Worm (Caenorhabditis elegans) whole organism, L3 larva: ENCODE data around the gene Y75B8A.39.
A peak's percentile ranks its signal among the peaks of the same experiment; 100 is the strongest.

Source experiments
- R02D3.7 ChIP-seq: fragments of 150-350 bp; optimal IDR thresholded peaks from 2 replicates; lab custom pipeline; 2014; ENCODE audit warnings: missing biosample characterization, missing genetic modification characterization
- ZK546.5 ChIP-seq: sonication (generic microtip); optimal IDR thresholded peaks from 2 replicates; lab custom pipeline; 2017; ENCODE audit warnings: missing biosample characterization, missing genetic modification characterization
- aly-2 ChIP-seq: fragments of 150-350 bp; optimal IDR thresholded peaks from 2 replicates; lab custom pipeline; 2014; ENCODE audit warnings: missing biosample characterization, missing genetic modification characterization
- ama-1 ChIP-seq: fragments of 150-350 bp; optimal IDR thresholded peaks from 2 replicates; lab custom pipeline; 2018
- ceh-16 ChIP-seq: sonication (generic microtip); optimal IDR thresholded peaks from 2 replicates; lab custom pipeline; 2017; ENCODE audit warnings: missing biosample characterization, missing genetic modification characterization
- ceh-28 ChIP-seq: fragments of 150-350 bp; optimal IDR thresholded peaks from 2 replicates; lab custom pipeline; 2014; ENCODE audit warnings: missing biosample characterization, missing genetic modification reagents, missing genetic modification characterization
- ceh-82 ChIP-seq: fragments of 150-350 bp; optimal IDR thresholded peaks from 2 replicates; lab custom pipeline; 2014; ENCODE audit warnings: missing biosample characterization, missing genetic modification characterization
- daf-12 ChIP-seq: fragments of 150-350 bp; optimal IDR thresholded peaks from 2 replicates; lab custom pipeline; 2014; ENCODE audit warnings: missing biosample characterization, missing genetic modification reagents, missing genetic modification characterization
- egl-27 ChIP-seq: sonication (generic microtip); optimal IDR thresholded peaks from 4 replicates; lab custom pipeline; 2017; ENCODE audit warnings: missing biosample characterization, missing genetic modification reagents, missing genetic modification characterization
- egl-5 ChIP-seq: fragments of 150-350 bp; optimal IDR thresholded peaks from 2 replicates; lab custom pipeline; 2017; ENCODE audit warnings: missing biosample characterization, missing genetic modification reagents, missing genetic modification characterization, inconsistent platforms
- elt-1 ChIP-seq: fragments of 150-350 bp; optimal IDR thresholded peaks from 2 replicates; lab custom pipeline; 2014; ENCODE audit warnings: missing biosample characterization, missing genetic modification characterization
- elt-2 ChIP-seq: sonication (generic microtip); optimal IDR thresholded peaks from 2 replicates; lab custom pipeline; 2016; ENCODE audit warnings: missing genetic modification reagents, mild to moderate bottlenecking, missing genetic modification characterization, missing compliant biosample characterization
- elt-3 ChIP-seq, 3 experiments: fragments of 150-350 bp in 1 of 3; sonication (generic microtip) in 2 of 3; optimal IDR thresholded peaks; 2 replicates in 2 of 3; 4 replicates in 1 of 3; lab custom pipeline; 2014 to 2017; ENCODE audit warnings: missing biosample characterization in 3 of 3, missing genetic modification characterization in 3 of 3
- eor-1 ChIP-seq, 2 experiments: fragments of 150-350 bp; optimal IDR thresholded peaks; 2 replicates each; lab custom pipeline; 2014 to 2018; ENCODE audit warnings: missing biosample characterization in 2 of 2, missing genetic modification characterization in 2 of 2
- fkh-10 ChIP-seq: sonication (generic microtip); optimal IDR thresholded peaks from 2 replicates; lab custom pipeline; 2017; ENCODE audit warnings: missing biosample characterization, missing genetic modification reagents, missing genetic modification characterization
- fkh-2 ChIP-seq: fragments of 150-350 bp; optimal IDR thresholded peaks from 2 replicates; lab custom pipeline; 2014; ENCODE audit warnings: missing biosample characterization, missing genetic modification reagents, missing genetic modification characterization
- fos-1 ChIP-seq: fragments of 150-350 bp; optimal IDR thresholded peaks from 2 replicates; lab custom pipeline; 2014; ENCODE audit warnings: missing biosample characterization, missing genetic modification characterization
- hmg-11 ChIP-seq: sonication (generic microtip); optimal IDR thresholded peaks from 2 replicates; lab custom pipeline; 2016; ENCODE audit warnings: missing genetic modification characterization, missing compliant biosample characterization
- jun-1 ChIP-seq: fragments of 150-350 bp; optimal IDR thresholded peaks from 2 replicates; lab custom pipeline; 2014; ENCODE audit warnings: missing biosample characterization, missing genetic modification reagents, missing genetic modification characterization
- lin-15B ChIP-seq: fragments of 150-350 bp; optimal IDR thresholded peaks from 2 replicates; lab custom pipeline; 2014; ENCODE audit warnings: missing biosample characterization, missing genetic modification characterization
- lsy-12 ChIP-seq: sonication (generic microtip); optimal IDR thresholded peaks from 2 replicates; lab custom pipeline; 2016; ENCODE audit warnings: mild to moderate bottlenecking, missing genetic modification characterization, missing compliant biosample characterization
- mdl-1 ChIP-seq: fragments of 150-350 bp; optimal IDR thresholded peaks from 2 replicates; lab custom pipeline; 2014; ENCODE audit warnings: missing biosample characterization, missing genetic modification characterization
- mml-1 ChIP-seq: fragments of 150-350 bp; sonication (generic microtip); optimal IDR thresholded peaks from 3 replicates; lab custom pipeline; 2014; ENCODE audit warnings: missing biosample characterization, missing genetic modification characterization
- nfya-1 ChIP-seq: sonication (generic microtip); optimal IDR thresholded peaks from 2 replicates; lab custom pipeline; 2017; ENCODE audit warnings: missing genetic modification characterization, mild to moderate bottlenecking, missing compliant biosample characterization, antibody characterized with exemption, moderate library complexity; ENCODE audit not compliant: insufficient read depth
- nhr-11 ChIP-seq: fragments of 150-350 bp; optimal IDR thresholded peaks from 2 replicates; lab custom pipeline; 2014; ENCODE audit warnings: missing biosample characterization, missing genetic modification characterization
- nhr-12 ChIP-seq: fragments of 150-350 bp; optimal IDR thresholded peaks from 2 replicates; lab custom pipeline; 2014; ENCODE audit warnings: missing biosample characterization, missing genetic modification characterization
- nhr-23 ChIP-seq: fragments of 150-350 bp; optimal IDR thresholded peaks from 2 replicates; lab custom pipeline; 2014; ENCODE audit warnings: missing biosample characterization, missing genetic modification reagents, missing genetic modification characterization
- nhr-237 ChIP-seq: fragments of 150-350 bp; optimal IDR thresholded peaks from 2 replicates; lab custom pipeline; 2014; ENCODE audit warnings: missing biosample characterization, missing genetic modification characterization
- nhr-25 ChIP-seq: sonication (generic microtip); optimal IDR thresholded peaks from 2 replicates; lab custom pipeline; 2017; ENCODE audit warnings: missing biosample characterization, missing genetic modification characterization
- nhr-28 ChIP-seq: fragments of 150-350 bp; optimal IDR thresholded peaks from 2 replicates; lab custom pipeline; 2014; ENCODE audit warnings: missing biosample characterization, missing genetic modification characterization
- nhr-43 ChIP-seq: sonication (generic microtip); optimal IDR thresholded peaks from 2 replicates; lab custom pipeline; 2016; ENCODE audit warnings: mild to moderate bottlenecking, missing genetic modification characterization, missing compliant biosample characterization; ENCODE audit not compliant: poor library complexity, severe bottlenecking
- nhr-67 ChIP-seq: fragments of 150-350 bp; optimal IDR thresholded peaks from 2 replicates; lab custom pipeline; 2014; ENCODE audit warnings: missing biosample characterization, missing genetic modification characterization
- nhr-76 ChIP-seq: fragments of 150-350 bp; sonication (generic microtip); optimal IDR thresholded peaks from 5 replicates; lab custom pipeline; 2014; ENCODE audit warnings: missing biosample characterization, missing genetic modification characterization
- nhr-77 ChIP-seq: fragments of 150-350 bp; optimal IDR thresholded peaks from 2 replicates; lab custom pipeline; 2014; ENCODE audit warnings: missing biosample characterization, missing genetic modification characterization
- pha-4 ChIP-seq: fragments of 150-350 bp; optimal IDR thresholded peaks from 2 replicates; lab custom pipeline; 2014; ENCODE audit warnings: missing biosample characterization, missing genetic modification reagents, missing genetic modification characterization
- pqm-1 ChIP-seq: fragments of 150-350 bp; optimal IDR thresholded peaks from 2 replicates; lab custom pipeline; 2017; ENCODE audit warnings: missing biosample characterization, missing genetic modification characterization, inconsistent platforms
- sea-2 ChIP-seq: fragments of 150-350 bp; sonication (generic microtip); optimal IDR thresholded peaks from 4 replicates; lab custom pipeline; 2014; ENCODE audit warnings: missing biosample characterization, missing genetic modification reagents, missing genetic modification characterization
- skn-1 ChIP-seq: fragments of 150-350 bp; optimal IDR thresholded peaks from 2 replicates; lab custom pipeline; 2014; ENCODE audit warnings: missing biosample characterization, missing genetic modification characterization
- snpc-4 ChIP-seq: fragments of 150-350 bp; optimal IDR thresholded peaks from 2 replicates; lab custom pipeline; 2014; ENCODE audit warnings: missing biosample characterization, missing genetic modification characterization
- tbx-2 ChIP-seq: sonication (generic microtip); optimal IDR thresholded peaks from 2 replicates; lab custom pipeline; 2016; ENCODE audit warnings: mild to moderate bottlenecking, missing genetic modification characterization, missing compliant biosample characterization
- unc-39 ChIP-seq: sonication (generic microtip); optimal IDR thresholded peaks from 4 replicates; lab custom pipeline; 2017; ENCODE audit warnings: missing biosample characterization, missing genetic modification characterization
- unc-62 ChIP-seq: fragments of 150-350 bp; sonication (generic microtip); optimal IDR thresholded peaks from 4 replicates; lab custom pipeline; 2014; ENCODE audit warnings: missing biosample characterization, missing genetic modification reagents, missing genetic modification characterization
- zag-1 ChIP-seq: fragments of 150-350 bp; optimal IDR thresholded peaks from 2 replicates; lab custom pipeline; 2014; ENCODE audit warnings: missing biosample characterization, missing genetic modification characterization
- ztf-11 ChIP-seq: fragments of 150-350 bp; optimal IDR thresholded peaks from 2 replicates; lab custom pipeline; 2014; ENCODE audit warnings: missing biosample characterization, missing genetic modification characterization
- ztf-4 ChIP-seq: fragments of 150-350 bp; optimal IDR thresholded peaks from 2 replicates; lab custom pipeline; 2014; ENCODE audit warnings: missing biosample characterization, missing genetic modification characterization

The Y75B8A.39 gene

DNA sequence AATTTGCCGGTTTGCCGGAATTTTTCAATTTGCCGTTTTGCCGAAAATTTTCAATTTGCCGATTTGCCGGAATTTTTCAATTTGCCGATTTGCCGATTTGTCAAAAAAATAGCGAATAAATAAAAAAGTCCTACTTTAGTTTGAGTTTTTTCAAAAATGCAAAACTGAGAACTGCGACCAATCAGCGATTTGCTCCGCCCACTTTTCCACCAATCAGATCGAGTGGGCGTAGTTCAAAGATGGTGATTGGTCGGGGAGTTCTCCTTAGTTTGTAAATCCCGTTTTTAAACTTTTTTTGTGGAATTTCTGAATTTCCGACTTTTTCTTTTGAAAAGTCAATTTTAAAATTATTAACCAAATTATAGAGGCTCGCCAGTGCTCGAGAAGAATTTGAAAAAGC, 18.3 kb downstream of the Y75B8A.39 start:
- peak; percentile 97 for TF ChIP-seq nfya-1
- no peak for TF ChIP-seq ceh-82 (tag; lab: Kevin White, UChicago)
- TF ChIP-seq nhr-76 (tag; lab: Kevin White, UChicago), result no peak

DNA sequence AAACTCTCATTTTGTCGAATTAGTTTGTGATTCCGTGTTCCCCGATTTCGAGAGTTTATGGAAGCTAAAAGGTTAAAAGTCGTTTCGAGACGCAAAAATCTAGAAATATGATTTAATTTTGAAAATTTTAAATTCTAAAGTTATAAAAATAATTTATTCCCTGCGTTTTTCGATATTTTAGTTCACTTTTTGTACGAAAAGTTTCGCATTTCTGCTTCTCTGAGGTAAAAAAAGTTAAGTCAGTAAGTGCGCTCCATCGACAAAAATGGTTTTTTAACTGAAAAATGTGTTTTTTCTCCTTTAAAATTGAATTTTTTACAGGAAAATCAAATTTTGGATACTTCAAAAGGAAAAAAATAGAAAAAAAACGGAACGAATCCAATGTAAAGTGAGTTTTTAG, 20.5 kb downstream of the Y75B8A.39 start, which contains the start of gene zip-1:
Gene zip-1 (plus strand): TSS at position 301 of the 400 bp plus-strand sequence.
- TF ChIP-seq lin-15B (no peak), egl-27 (tag; lab: Kevin White, UChicago) (no peak), egl-5 (tag; lab: Kevin White, UChicago) (no peak), nhr-12 (no peak), ama-1 (no peak), ZK546.5 (no peak), ceh-28 (no peak), unc-39 (tag; lab: Kevin White, UChicago) (no peak), hmg-11 (tag; lab: Kevin White, UChicago) (no peak), nhr-43 (no peak), jun-1 (tag; lab: Kevin White, UChicago) (no peak), fkh-10 (no peak)

DNA sequence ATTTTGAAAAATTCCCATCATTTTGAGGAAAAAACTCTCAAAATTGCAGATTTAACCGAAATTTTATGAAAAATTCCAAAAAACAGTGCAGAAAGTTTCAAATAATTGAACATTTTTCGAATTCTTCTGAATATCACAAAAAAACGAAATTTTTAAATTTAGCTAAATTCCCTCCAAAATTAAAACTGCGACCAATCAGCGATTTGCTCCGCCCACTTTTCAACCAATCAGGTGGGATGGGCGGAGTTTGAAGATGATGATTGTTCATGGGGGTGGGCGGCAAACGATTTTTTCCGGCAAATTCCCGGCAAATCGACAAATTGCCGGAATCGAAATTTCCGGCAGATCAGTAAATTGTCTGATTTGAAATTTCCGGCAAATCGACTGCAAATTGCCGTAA, 21.3 kb downstream of the Y75B8A.39 start:
- no peak for TF ChIP-seq hmg-11 (tag; lab: Kevin White, UChicago)
- peak; percentile 76 for TF ChIP-seq nfya-1

DNA sequence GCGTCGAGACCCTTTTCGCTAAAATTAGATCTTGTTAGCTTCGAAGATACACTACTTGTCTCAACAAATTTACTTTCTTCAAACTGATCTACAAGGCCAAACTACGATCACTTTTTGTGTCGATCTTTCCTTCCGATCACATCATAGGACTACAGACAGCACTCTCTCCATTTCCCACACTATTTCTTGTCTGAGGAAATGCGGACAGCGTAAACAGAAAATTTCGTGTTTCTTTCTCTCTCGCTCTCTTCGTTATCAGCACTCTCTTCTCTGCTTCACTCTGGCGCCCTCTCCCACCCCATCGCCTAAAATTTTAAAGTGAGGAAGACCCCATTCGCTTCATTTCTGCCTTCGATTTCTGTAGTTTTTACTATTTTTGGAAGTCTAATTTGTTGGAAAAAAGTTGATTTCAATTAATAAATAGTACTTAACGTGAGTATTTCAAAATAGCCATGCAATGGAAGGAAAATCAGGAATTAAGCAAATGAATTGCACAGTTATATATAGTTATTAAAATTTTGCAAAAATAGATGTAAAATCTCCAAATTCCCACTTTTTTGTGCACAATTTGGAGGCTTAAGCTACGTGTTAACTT, 22.5 kb downstream of the Y75B8A.39 start:
- TF ChIP-seq egl-5 (tag; lab: Kevin White, UChicago), result peak; percentile 12
- peak; percentile 5 for TF ChIP-seq R02D3.7 (tag; lab: Kevin White, UChicago)
- TF ChIP-seq egl-27 (tag; lab: Kevin White, UChicago), result no peak
- TF ChIP-seq fos-1 (tag; lab: Kevin White, UChicago), result no peak
- TF ChIP-seq nhr-76 (tag; lab: Kevin White, UChicago), result no peak
- TF ChIP-seq ama-1, result no peak
- TF ChIP-seq nhr-11 (tag; lab: Kevin White, UChicago), result no peak
- TF ChIP-seq nhr-12, result no peak
- no peak for TF ChIP-seq sea-2
- peak; percentile 93 for TF ChIP-seq pha-4 (tag; lab: Kevin White, UChicago)
- TF ChIP-seq ceh-28, result peak; percentile 43
- no peak for TF ChIP-seq nhr-237 (tag; lab: Kevin White, UChicago)
- TF ChIP-seq nhr-28 (tag; lab: Kevin White, UChicago), result no peak
- no peak for TF ChIP-seq zag-1 (tag; lab: Kevin White, UChicago)
- no peak for TF ChIP-seq ztf-11 (tag; lab: Kevin White, UChicago)
- TF ChIP-seq snpc-4, result peak; percentile 38
- no peak for TF ChIP-seq unc-62 (GFP tag; lab: Kevin White, UChicago)
- TF ChIP-seq mml-1, result no peak
- peak; percentile 64 for TF ChIP-seq lin-15B
- peak; percentile 72 for TF ChIP-seq elt-2
- TF ChIP-seq aly-2 (tag; lab: Kevin White, UChicago), result no peak
- TF ChIP-seq eor-1 (tag; optimal IDR thresholded peaks at IDR 0.05; lab: Kevin White, UChicago), result no peak
- TF ChIP-seq nhr-23, result peak; percentile 47
- TF ChIP-seq lsy-12 (tag; lab: Kevin White, UChicago), result no peak
- no peak for TF ChIP-seq nhr-67 (tag; lab: Kevin White, UChicago)
- peak; percentile 92 for TF ChIP-seq nhr-25 (tag; lab: Kevin White, UChicago)
- no peak for TF ChIP-seq daf-12 (tag; lab: Kevin White, UChicago)
- no peak for TF ChIP-seq mdl-1 (tag; lab: Kevin White, UChicago)
- no peak for TF ChIP-seq skn-1
- TF ChIP-seq pqm-1, result peak; percentile 57
- TF ChIP-seq nhr-77 (tag; lab: Kevin White, UChicago), result no peak
- TF ChIP-seq elt-1, result peak; percentile 59
- TF ChIP-seq nfya-1, result peak; percentile 89
- TF ChIP-seq hmg-11 (tag; lab: Kevin White, UChicago), result peak; percentile 84
- no peak for TF ChIP-seq fkh-2 (tag; lab: Kevin White, UChicago)
- TF ChIP-seq elt-3 (tag; optimal IDR thresholded peaks at IDR 0.05; lab: Kevin White, UChicago), result no peak
- TF ChIP-seq nhr-43, result peak; percentile 45
- no peak for TF ChIP-seq tbx-2
- no peak for TF ChIP-seq unc-39 (tag; lab: Kevin White, UChicago)
- peak; percentile 85 for TF ChIP-seq jun-1 (tag; lab: Kevin White, UChicago)
- no peak for TF ChIP-seq fkh-10
- no peak for TF ChIP-seq ztf-4 (tag; lab: Kevin White, UChicago)
- no peak for TF ChIP-seq ZK546.5
- TF ChIP-seq ceh-16, result no peak
- TF ChIP-seq ceh-82 (tag; lab: Kevin White, UChicago), result no peak
